Fruit fly (Drosophila melanogaster) whole organism, embryonic: ENCODE results near the gene Snx17.
A peak's percentile ranks its signal among the peaks of the same experiment; 100 is the strongest.

Source experiments
- Antp ChIP-seq: fragments of 200-800 bp; sonication (Bioruptor generic); optimal IDR thresholded peaks from 3 replicates; lab custom pipeline; 2016; ENCODE audit warnings: missing biosample characterization, missing genetic modification characterization
- CG1024 ChIP-seq: fragments of 200-800 bp; sonication (Bioruptor generic); IDR thresholded peaks from 2 replicates; pipeline ENCODE4 v1.3.6; 2022; ENCODE audit warnings: missing biosample characterization, missing genetic modification characterization
- CG10462 ChIP-seq: fragments of 200-800 bp; sonication (Bioruptor generic); optimal IDR thresholded peaks from 2 replicates; lab custom pipeline; 2016; ENCODE audit warnings: missing biosample characterization, missing genetic modification characterization
- CG10654 ChIP-seq: fragments of 200-800 bp; sonication (Bioruptor generic); optimal IDR thresholded peaks from 2 replicates; lab custom pipeline; 2016; ENCODE audit warnings: missing biosample characterization, missing genetic modification characterization
- CG11504 ChIP-seq: fragments of 200-800 bp; sonication (Bioruptor generic); optimal IDR thresholded peaks from 3 replicates; lab custom pipeline; 2019; ENCODE audit warnings: missing biosample characterization, mild to moderate bottlenecking, missing genetic modification characterization, moderate library complexity
- CG14860 ChIP-seq: fragments of 200-800 bp; sonication (Bioruptor generic); IDR thresholded peaks from 3 replicates; pipeline ENCODE4 v1.3.6; 2022; ENCODE audit warnings: missing biosample characterization, missing genetic modification characterization; ENCODE audit not compliant: partially characterized antibody
- CG15073 ChIP-seq: fragments of 200-800 bp; sonication (Bioruptor generic); optimal IDR thresholded peaks from 2 replicates; lab custom pipeline; 2016; ENCODE audit warnings: missing biosample characterization, missing genetic modification characterization
- CG15514 ChIP-seq: fragments of 200-800 bp; sonication (Bioruptor generic); optimal IDR thresholded peaks from 3 replicates; lab custom pipeline; 2017; ENCODE audit warnings: missing biosample characterization, missing genetic modification characterization, mild to moderate bottlenecking, moderate library complexity, missing genetic modification reagents
- CG16863 ChIP-seq: fragments of 200-800 bp; sonication (Bioruptor generic); optimal IDR thresholded peaks from 3 replicates; lab custom pipeline; 2016; ENCODE audit warnings: missing biosample characterization, missing genetic modification characterization
- CG1792 ChIP-seq: fragments of 200-800 bp; sonication (Bioruptor generic); optimal IDR thresholded peaks from 2 replicates; lab custom pipeline; 2016; ENCODE audit warnings: missing biosample characterization, missing genetic modification characterization
- CG2116 ChIP-seq: fragments of 200-800 bp; sonication (Bioruptor generic); optimal IDR thresholded peaks from 3 replicates; lab custom pipeline; 2018; ENCODE audit warnings: missing biosample characterization, mild to moderate bottlenecking, missing genetic modification characterization
- CG34224 ChIP-seq: fragments of 200-800 bp; sonication (Bioruptor generic); IDR thresholded peaks from 3 replicates; pipeline ENCODE4 v1.3.6; 2022; ENCODE audit warnings: missing biosample characterization, missing genetic modification characterization; ENCODE audit not compliant: partially characterized antibody
- CG6791 ChIP-seq: fragments of 200-800 bp; sonication (Bioruptor generic); IDR thresholded peaks from 3 replicates; pipeline ENCODE4 v1.3.6; 2022; ENCODE audit warnings: missing biosample characterization, missing genetic modification characterization; ENCODE audit not compliant: partially characterized antibody
- CG7357 ChIP-seq: fragments of 200-800 bp; sonication (Bioruptor generic); IDR thresholded peaks from 3 replicates; pipeline ENCODE4 v1.3.6; 2022; ENCODE audit warnings: missing biosample characterization, missing genetic modification characterization
- CG8765 ChIP-seq: fragments of 200-800 bp; sonication (Bioruptor generic); IDR thresholded peaks from 2 replicates; pipeline ENCODE4 v1.3.6; 2022; ENCODE audit warnings: missing biosample characterization, missing genetic modification characterization
- CG9215 ChIP-seq: fragments of 200-800 bp; sonication (Bioruptor generic); IDR thresholded peaks from 2 replicates; pipeline ENCODE4 v1.3.6; 2022; ENCODE audit warnings: missing biosample characterization, missing genetic modification characterization
- CG9817 ChIP-seq: fragments of 200-800 bp; sonication (Bioruptor generic); optimal IDR thresholded peaks from 2 replicates; lab custom pipeline; 2018; ENCODE audit warnings: missing biosample characterization, mild to moderate bottlenecking, missing genetic modification characterization, moderate library complexity
- CG9932 ChIP-seq: fragments of 200-800 bp; sonication (Bioruptor generic); IDR thresholded peaks from 2 replicates; pipeline ENCODE4 v1.3.6; 2022; ENCODE audit warnings: missing biosample characterization, missing genetic modification characterization
- D ChIP-seq, 2 experiments: fragments of 200-800 bp in 1 of 2; fragments of >200 bp in 1 of 2; sonication (Bioruptor generic) in 1 of 2; optimal IDR thresholded peaks; 2 replicates in 1 of 2; 3 replicates in 1 of 2; lab custom pipeline; 2017; ENCODE audit warnings: mild to moderate bottlenecking in 1 of 2, missing biosample characterization in 1 of 2, missing genetic modification characterization in 1 of 2, missing genetic modification reagents in 1 of 2
- Dbx ChIP-seq: fragments of 200-800 bp; sonication (Bioruptor generic); IDR thresholded peaks from 3 replicates; pipeline ENCODE4 v1.3.6; 2022; ENCODE audit warnings: missing biosample characterization, missing genetic modification characterization
- Fer2 ChIP-seq: fragments of 200-800 bp; sonication (Bioruptor generic); optimal IDR thresholded peaks from 2 replicates; lab custom pipeline; 2018; ENCODE audit warnings: missing biosample characterization, mild to moderate bottlenecking, missing genetic modification characterization, moderate library complexity
- Gug ChIP-seq: fragments of 200-800 bp; sonication (Bioruptor generic); IDR thresholded peaks from 4 replicates; pipeline ENCODE4 v1.3.6; 2022; ENCODE audit warnings: missing biosample characterization, missing genetic modification characterization
- Med ChIP-seq: fragments of 200-800 bp; sonication (Bioruptor generic); peaks from one replicate; lab custom pipeline; 2016; ENCODE audit warnings: missing biosample characterization, missing genetic modification characterization, mild to moderate bottlenecking, inconsistent platforms, moderate library complexity
- Meics ChIP-seq: fragments of 200-800 bp; sonication (Bioruptor generic); optimal IDR thresholded peaks from 2 replicates; lab custom pipeline; 2017; ENCODE audit warnings: missing biosample characterization, mild to moderate bottlenecking, missing genetic modification characterization
- Neu2 ChIP-seq: fragments of 200-800 bp; sonication (Bioruptor generic); optimal IDR thresholded peaks from 3 replicates; lab custom pipeline; 2016; ENCODE audit warnings: missing biosample characterization, missing genetic modification characterization, borderline replicate concordance
- Sox102F ChIP-seq: fragments of 200-800 bp; sonication (Bioruptor generic); optimal IDR thresholded peaks from 2 replicates; lab custom pipeline; 2018; ENCODE audit warnings: missing biosample characterization, mild to moderate bottlenecking, missing genetic modification characterization, moderate library complexity
- TFAM ChIP-seq: fragments of 200-800 bp; sonication (Bioruptor generic); optimal IDR thresholded peaks from 2 replicates; lab custom pipeline; 2017; ENCODE audit warnings: missing biosample characterization, missing genetic modification characterization, inconsistent platforms
- Usf ChIP-seq: fragments of 200-800 bp; sonication (Bioruptor generic); optimal IDR thresholded peaks from 2 replicates; lab custom pipeline; 2017; ENCODE audit warnings: missing genotype, missing biosample characterization, missing genetic modification characterization
- bbx ChIP-seq: fragments of 200-800 bp; sonication (Bioruptor generic); IDR thresholded peaks from 2 replicates; pipeline ENCODE4 v1.3.6; 2022; ENCODE audit warnings: missing biosample characterization, missing genetic modification characterization; ENCODE audit not compliant: partially characterized antibody
- bowl ChIP-seq: fragments of 200-800 bp; sonication (Bioruptor generic); IDR thresholded peaks from 2 replicates; pipeline ENCODE4 v1.3.6; 2022; ENCODE audit warnings: missing biosample characterization, missing genetic modification characterization
- ewg ChIP-seq: fragments of 200-800 bp; sonication (Bioruptor generic); optimal IDR thresholded peaks from 3 replicates; lab custom pipeline; 2017; ENCODE audit warnings: mild to moderate bottlenecking, missing biosample characterization, missing genetic modification reagents, missing genetic modification characterization
- eyg ChIP-seq: fragments of 200-800 bp; sonication (Bioruptor generic); optimal IDR thresholded peaks from 3 replicates; lab custom pipeline; 2016; ENCODE audit warnings: missing biosample characterization, missing genetic modification characterization
- gcm ChIP-seq: fragments of 200-800 bp; sonication (Bioruptor generic); optimal IDR thresholded peaks from 2 replicates; lab custom pipeline; 2019; ENCODE audit warnings: missing biosample characterization, mild to moderate bottlenecking, missing genetic modification characterization, moderate library complexity
- grn ChIP-seq: fragments of 200-800 bp; sonication (Bioruptor generic); optimal IDR thresholded peaks from 3 replicates; lab custom pipeline; 2017; ENCODE audit warnings: missing biosample characterization, missing genetic modification characterization
- hth ChIP-seq: fragments of >200 bp; optimal IDR thresholded peaks from 2 replicates; lab custom pipeline; 2017; ENCODE audit warnings: inconsistent platforms
- nom ChIP-seq: fragments of 200-800 bp; sonication (Bioruptor generic); optimal IDR thresholded peaks from 2 replicates; lab custom pipeline; 2017; ENCODE audit warnings: missing biosample characterization, missing genetic modification characterization, mild to moderate bottlenecking, moderate library complexity, missing genetic modification reagents
- pfk ChIP-seq: fragments of 200-800 bp; sonication (Bioruptor generic); optimal IDR thresholded peaks from 2 replicates; lab custom pipeline; 2018; ENCODE audit warnings: missing biosample characterization, mild to moderate bottlenecking, missing genetic modification characterization, moderate library complexity
- pita ChIP-seq: fragments of 200-800 bp; sonication (Bioruptor generic); optimal IDR thresholded peaks from 2 replicates; lab custom pipeline; 2017; ENCODE audit warnings: missing biosample characterization, mild to moderate bottlenecking, missing genetic modification characterization
- prd ChIP-seq, 3 experiments: fragments of >200 bp in 2 of 3; fragments of 200-800 bp in 1 of 3; sonication (Bioruptor generic) in 1 of 3; optimal IDR thresholded peaks in 2 of 3; IDR thresholded peaks in 1 of 3; 2 replicates in 2 of 3; 3 replicates in 1 of 3; pipeline versions ENCODE4 v1.3.6 to Lab custom; 2017 to 2022; ENCODE audit warnings: missing biosample characterization in 1 of 3, missing genetic modification characterization in 1 of 3
- pzg ChIP-seq: fragments of 200-800 bp; sonication (Bioruptor generic); optimal IDR thresholded peaks from 3 replicates; lab custom pipeline; 2018; ENCODE audit warnings: missing biosample characterization, mild to moderate bottlenecking, missing genetic modification characterization, moderate library complexity
- repo ChIP-seq: fragments of 200-800 bp; sonication (Bioruptor generic); optimal IDR thresholded peaks from 2 replicates; lab custom pipeline; 2016; ENCODE audit warnings: missing biosample characterization, missing genetic modification characterization
- scrt ChIP-seq: fragments of 200-800 bp; sonication (Bioruptor generic); optimal IDR thresholded peaks from 2 replicates; lab custom pipeline; 2018; ENCODE audit warnings: missing biosample characterization, mild to moderate bottlenecking, missing genetic modification characterization, moderate library complexity
- sens-2 ChIP-seq: fragments of 200-800 bp; sonication (Bioruptor generic); IDR thresholded peaks from 2 replicates; pipeline ENCODE4 v1.3.6; 2022; ENCODE audit warnings: missing biosample characterization, missing genetic modification characterization
- sna ChIP-seq: fragments of 200-800 bp; sonication (Bioruptor generic); IDR thresholded peaks from 2 replicates; pipeline ENCODE4 v1.3.6; 2022; ENCODE audit warnings: missing biosample characterization, missing genetic modification characterization; ENCODE audit not compliant: partially characterized antibody
- tup ChIP-seq: fragments of 200-800 bp; sonication (Bioruptor generic); optimal IDR thresholded peaks from 2 replicates; lab custom pipeline; 2016; ENCODE audit warnings: missing biosample characterization, mild to moderate bottlenecking, missing genetic modification characterization, moderate library complexity
- vnd ChIP-seq: fragments of 200-800 bp; sonication (Bioruptor generic); IDR thresholded peaks from 3 replicates; pipeline ENCODE4 v1.3.6; 2022; ENCODE audit warnings: missing biosample characterization, missing genetic modification characterization; ENCODE audit not compliant: partially characterized antibody
- wek ChIP-seq: fragments of 200-800 bp; sonication (Bioruptor generic); optimal IDR thresholded peaks from 3 replicates; lab custom pipeline; 2018; ENCODE audit warnings: missing biosample characterization, mild to moderate bottlenecking, missing genetic modification characterization, moderate library complexity
- wor ChIP-seq: fragments of 200-800 bp; sonication (Bioruptor generic); IDR thresholded peaks from 2 replicates; pipeline ENCODE4 v1.3.6; 2022; ENCODE audit warnings: missing biosample characterization, missing genetic modification characterization

The Snx17 gene

dm6 chr2L:10201743-10202142, 5.0 kb downstream of the Snx17 start (continued):
- TF ChIP-seq TFAM (GFP tag; lab: Kevin White, UChicago) (no peak), grn (no peak), vnd (GFP tag; lab: Robert Waterston, UW) (no peak), prd (optimal IDR thresholded peaks at IDR 0.05; lab: Kevin White, UChicago) (no peak), prd (GFP tag; IDR thresholded peaks at IDR 0.05; lab: Robert Waterston, UW) (no peak), bbx (GFP tag; lab: Robert Waterston, UW) (no peak), CG1024 (GFP tag; lab: Robert Waterston, UW) (no peak), pfk (GFP tag; lab: Kevin White, UChicago) (no peak), ewg (GFP tag; lab: Kevin White, UChicago) (no peak), CG7357 (GFP tag; lab: Robert Waterston, UW) (0 out of 3 replicates have a peak, but pooled peaks have one; percentile 11)

- TF ChIP-seq CG34224 (GFP tag; lab: Robert Waterston, UW) (peak; percentile 84), Dbx (peak; percentile 99), Meics (GFP tag; lab: Kevin White, UChicago) (peak; percentile 99), CG15514 (GFP tag; lab: Kevin White, UChicago) (peak; percentile 97), tup (peak; percentile 97), Sox102F (peak; percentile 87), CG9215 (GFP tag; lab: Robert Waterston, UW) (peak; percentile 83), gcm (peak; percentile 92), pita (no peak), Gug (GFP tag; lab: Robert Waterston, UW) (peak; percentile 88; the same call in 3 of the 4 replicates), sens-2 (GFP tag; lab: Robert Waterston, UW) (peak; percentile 96), CG8765 (GFP tag; lab: Robert Waterston, UW) (peak; percentile 88), CG9932 (peak; percentile 98), wek (GFP tag; lab: Kevin White, UChicago) (peak; percentile 95), repo (peak; percentile 94), CG14860 (GFP tag; lab: Robert Waterston, UW) (peak; percentile 75), sna (peak; percentile 75), bowl (peak; percentile 90), CG15073 (GFP tag; lab: Kevin White, UChicago) (peak; percentile 66), CG2116 (GFP tag; lab: Kevin White, UChicago) (peak; percentile 100), CG16863 (peak; percentile 96), CG9817 (tag; lab: Kevin White, UChicago) (peak; percentile 97), CG11504 (tag; lab: Kevin White, UChicago) (no peak), D (optimal IDR thresholded peaks at IDR 0.05; lab: Kevin White, UChicago) (no peak), D (GFP tag; optimal IDR thresholded peaks at IDR 0.05; lab: Kevin White, UChicago) (peak; percentile 93), nom (GFP tag; lab: Kevin White, UChicago) (peak; percentile 96), Usf (GFP tag; lab: Kevin White, UChicago) (peak; percentile 97), CG10654 (GFP tag; lab: Kevin White, UChicago) (peak; percentile 97), Antp (GFP tag; lab: Kevin White, UChicago) (peak; percentile 92), pzg (peak; percentile 100), CG1792 (GFP tag; lab: Kevin White, UChicago) (peak; percentile 97), eyg (peak; percentile 97), Neu2 (peak; percentile 84), hth (lab: Kevin White, UChicago) (no peak), CG10462 (GFP tag; lab: Kevin White, UChicago) (peak; percentile 94), Fer2 (peak; percentile 95), Med (GFP tag; lab: Kevin White, UChicago) (peak; percentile 100), CG6791 (GFP tag; lab: Robert Waterston, UW) (peak; percentile 95), wor (GFP tag; lab: Robert Waterston, UW) (peak; percentile 77), scrt (GFP tag; lab: Kevin White, UChicago) (peak; percentile 95)
These were observed 5.9 kb downstream of the Snx17 start, which contains the start of the genes Ripalpha and RpL7 for dm6 chr2L:10200847-10201246. Gene Ripalpha, minus strand, starts transcription at chr2L:10200974. Gene RpL7, plus strand, starts transcription at chr2L:10201004.
